Worm (Caenorhabditis elegans) whole organism, L1 larva: ENCODE data around the gene efl-2.

Source experiments
- F16B12.6 ChIP-seq: fragments of 150-350 bp; optimal IDR thresholded peaks from 2 replicates; lab custom pipeline; 2014; ENCODE audit warnings: missing biosample characterization, missing genetic modification characterization
- Y116A8C.19 ChIP-seq: sonication (generic microtip); optimal IDR thresholded peaks from 2 replicates; lab custom pipeline; 2016; ENCODE audit warnings: missing compliant biosample characterization, missing genetic modification characterization, borderline replicate concordance
- aly-2 ChIP-seq: fragments of 150-350 bp; optimal IDR thresholded peaks from 2 replicates; lab custom pipeline; 2014; ENCODE audit warnings: missing biosample characterization, missing genetic modification characterization
- blmp-1 ChIP-seq: fragments of 150-350 bp; optimal IDR thresholded peaks from 2 replicates; lab custom pipeline; 2014; ENCODE audit warnings: missing biosample characterization, missing genetic modification characterization
- ceh-90 ChIP-seq: sonication (generic microtip); optimal IDR thresholded peaks from 2 replicates; lab custom pipeline; 2016; ENCODE audit warnings: missing genetic modification characterization, missing compliant biosample characterization
- dpl-1 ChIP-seq, 3 experiments: fragments of 150-350 bp in 2 of 3; sonication (generic microtip) in 1 of 3; optimal IDR thresholded peaks; 2 replicates each; lab custom pipeline; 2014 to 2017; ENCODE audit warnings: missing biosample characterization in 3 of 3, missing genetic modification characterization in 3 of 3, missing genetic modification reagents in 3 of 3
- egl-27 ChIP-seq, 2 experiments: fragments of 150-350 bp in 1 of 2; sonication (generic microtip); optimal IDR thresholded peaks; 3 replicates each; lab custom pipeline; 2017 to 2018; ENCODE audit warnings: missing biosample characterization in 2 of 2, missing genetic modification characterization in 2 of 2, missing genetic modification reagents in 2 of 2
- ets-5 ChIP-seq: fragments of 200-800 bp; sonication (Bioruptor generic); IDR thresholded peaks from 2 replicates; pipeline ENCODE4 v1.3.6; 2022; ENCODE audit warnings: missing genetic modification characterization, missing compliant biosample characterization
- fkh-10 ChIP-seq: sonication (generic microtip); optimal IDR thresholded peaks from 2 replicates; lab custom pipeline; 2017; ENCODE audit warnings: missing biosample characterization, missing genetic modification reagents, missing genetic modification characterization
- fkh-8 ChIP-seq: sonication (generic microtip); optimal IDR thresholded peaks from 2 replicates; lab custom pipeline; 2016; ENCODE audit warnings: mild to moderate bottlenecking, missing genetic modification characterization, missing compliant biosample characterization
- fos-1 ChIP-seq: fragments of 150-350 bp; optimal IDR thresholded peaks from 2 replicates; lab custom pipeline; 2014; ENCODE audit warnings: missing biosample characterization, missing genetic modification characterization
- hlh-17 ChIP-seq: fragments of 200-800 bp; sonication (Bioruptor generic); optimal IDR thresholded peaks from 2 replicates; lab custom pipeline; 2018; ENCODE audit warnings: missing genetic modification characterization, mild to moderate bottlenecking, missing compliant biosample characterization, moderate library complexity, borderline replicate concordance
- hlh-4 ChIP-seq: sonication (generic microtip); optimal IDR thresholded peaks from 2 replicates; lab custom pipeline; 2016; ENCODE audit warnings: mild to moderate bottlenecking, missing genetic modification characterization, missing compliant biosample characterization
- hpl-2 ChIP-seq: fragments of 150-350 bp; optimal IDR thresholded peaks from 2 replicates; lab custom pipeline; 2014; ENCODE audit warnings: missing biosample characterization, missing genetic modification reagents, missing genetic modification characterization
- isw-1 ChIP-seq: fragments of 200-800 bp; sonication (Bioruptor generic); IDR thresholded peaks from 2 replicates; pipeline ENCODE4 v1.3.6; 2022; ENCODE audit warnings: missing genetic modification characterization, missing compliant biosample characterization
- lin-14 ChIP-seq: fragments of 200-800 bp; sonication (Bioruptor generic); optimal IDR thresholded peaks from 2 replicates; lab custom pipeline; 2018; ENCODE audit warnings: mild to moderate bottlenecking, missing genetic modification characterization, moderate library complexity, missing compliant biosample characterization
- lin-15B ChIP-seq: fragments of 150-350 bp; sonication (generic microtip); optimal IDR thresholded peaks from 3 replicates; lab custom pipeline; 2014; ENCODE audit warnings: missing biosample characterization, missing genetic modification characterization
- lsy-2 ChIP-seq, 2 experiments: fragments of 150-350 bp; optimal IDR thresholded peaks; 2 replicates each; lab custom pipeline; 2014; ENCODE audit warnings: missing biosample characterization in 2 of 2, missing genetic modification characterization in 2 of 2
- mab-9 ChIP-seq: fragments of 200-800 bp; sonication (Bioruptor generic); IDR thresholded peaks from 2 replicates; pipeline ENCODE4 v1.3.6; 2022; ENCODE audit warnings: missing genetic modification reagents, missing genetic modification characterization, missing compliant biosample characterization
- mdl-1 ChIP-seq, 2 experiments: fragments of 150-350 bp; optimal IDR thresholded peaks; 2 replicates each; lab custom pipeline; 2014 to 2017; ENCODE audit warnings: missing biosample characterization in 2 of 2, missing genetic modification characterization in 2 of 2, inconsistent platforms in 1 of 2
- mef-2 ChIP-seq: fragments of 150-350 bp; optimal IDR thresholded peaks from 2 replicates; lab custom pipeline; 2014; ENCODE audit warnings: missing biosample characterization, missing genetic modification characterization
- mep-1 ChIP-seq: fragments of 150-350 bp; optimal IDR thresholded peaks from 2 replicates; lab custom pipeline; 2014; ENCODE audit warnings: missing biosample characterization, missing genetic modification characterization
- nhr-11 ChIP-seq: fragments of 150-350 bp; optimal IDR thresholded peaks from 2 replicates; lab custom pipeline; 2014; ENCODE audit warnings: missing biosample characterization, missing genetic modification characterization
- nhr-19 ChIP-seq: fragments of 200-800 bp; sonication (Bioruptor generic); conservative IDR thresholded peaks from 2 replicates; pipeline ENCODE4 v1.3.6; 2022; ENCODE audit warnings: missing genetic modification characterization, missing compliant biosample characterization
- nhr-28 ChIP-seq: fragments of 150-350 bp; optimal IDR thresholded peaks from 2 replicates; lab custom pipeline; 2014; ENCODE audit warnings: missing biosample characterization, missing genetic modification characterization
- nhr-71 ChIP-seq: sonication (generic microtip); optimal IDR thresholded peaks from 2 replicates; lab custom pipeline; 2016; ENCODE audit warnings: mild to moderate bottlenecking, missing genetic modification characterization, moderate library complexity, missing compliant biosample characterization
- nhr-76 ChIP-seq: sonication (generic microtip); optimal IDR thresholded peaks from 2 replicates; lab custom pipeline; 2017; ENCODE audit warnings: missing biosample characterization, missing genetic modification characterization
- nhr-77 ChIP-seq: fragments of 150-350 bp; optimal IDR thresholded peaks from 2 replicates; lab custom pipeline; 2014; ENCODE audit warnings: missing biosample characterization, missing genetic modification characterization
- nhr-84 ChIP-seq: sonication (generic microtip); optimal IDR thresholded peaks from 2 replicates; lab custom pipeline; 2017; ENCODE audit warnings: missing biosample characterization, missing genetic modification characterization
- nhr-85 ChIP-seq: sonication (generic microtip); peaks from one replicate; lab custom pipeline; 2016; ENCODE audit warnings: missing genetic modification characterization, inconsistent platforms, missing compliant biosample characterization
- rnt-1 ChIP-seq: sonication (generic microtip); optimal IDR thresholded peaks from 2 replicates; lab custom pipeline; 2016; ENCODE audit warnings: mild to moderate bottlenecking, missing genetic modification characterization, moderate library complexity, missing compliant biosample characterization
- snpc-4 ChIP-seq: fragments of 150-350 bp; optimal IDR thresholded peaks from 2 replicates; lab custom pipeline; 2014; ENCODE audit warnings: missing biosample characterization, missing genetic modification characterization
- tbx-2 ChIP-seq: sonication (generic microtip); optimal IDR thresholded peaks from 2 replicates; lab custom pipeline; 2016; ENCODE audit warnings: missing genetic modification characterization, missing compliant biosample characterization
- unc-130 ChIP-seq: fragments of 150-350 bp; optimal IDR thresholded peaks from 2 replicates; lab custom pipeline; 2017; ENCODE audit warnings: missing biosample characterization, missing genetic modification characterization, inconsistent platforms
- unc-30 ChIP-seq: sonication (generic microtip); optimal IDR thresholded peaks from 2 replicates; lab custom pipeline; 2017; ENCODE audit warnings: missing biosample characterization, missing genetic modification characterization
- unc-98 ChIP-seq: fragments of 200-800 bp; sonication (Bioruptor generic); IDR thresholded peaks from 2 replicates; pipeline ENCODE4 v1.3.6; 2022; ENCODE audit warnings: missing genetic modification characterization, missing compliant biosample characterization
- xbp-1 ChIP-seq: sonication (generic microtip); optimal IDR thresholded peaks from 2 replicates; lab custom pipeline; 2016; ENCODE audit warnings: missing genetic modification characterization, missing compliant biosample characterization
- zip-4 ChIP-seq: fragments of 200-800 bp; sonication (Bioruptor generic); optimal IDR thresholded peaks from 2 replicates; lab custom pipeline; 2018; ENCODE audit warnings: mild to moderate bottlenecking, missing genetic modification characterization, moderate library complexity, missing compliant biosample characterization
- ztf-11 ChIP-seq, 2 experiments: sonication (generic microtip); optimal IDR thresholded peaks; 2 replicates each; lab custom pipeline; 2016 to 2017; ENCODE audit warnings: missing genetic modification characterization in 2 of 2, missing biosample characterization in 1 of 2, missing compliant biosample characterization in 1 of 2
- ztf-4 ChIP-seq: fragments of 150-350 bp; optimal IDR thresholded peaks from 2 replicates; lab custom pipeline; 2014; ENCODE audit warnings: missing biosample characterization, missing genetic modification characterization

Gene efl-2

DNA sequence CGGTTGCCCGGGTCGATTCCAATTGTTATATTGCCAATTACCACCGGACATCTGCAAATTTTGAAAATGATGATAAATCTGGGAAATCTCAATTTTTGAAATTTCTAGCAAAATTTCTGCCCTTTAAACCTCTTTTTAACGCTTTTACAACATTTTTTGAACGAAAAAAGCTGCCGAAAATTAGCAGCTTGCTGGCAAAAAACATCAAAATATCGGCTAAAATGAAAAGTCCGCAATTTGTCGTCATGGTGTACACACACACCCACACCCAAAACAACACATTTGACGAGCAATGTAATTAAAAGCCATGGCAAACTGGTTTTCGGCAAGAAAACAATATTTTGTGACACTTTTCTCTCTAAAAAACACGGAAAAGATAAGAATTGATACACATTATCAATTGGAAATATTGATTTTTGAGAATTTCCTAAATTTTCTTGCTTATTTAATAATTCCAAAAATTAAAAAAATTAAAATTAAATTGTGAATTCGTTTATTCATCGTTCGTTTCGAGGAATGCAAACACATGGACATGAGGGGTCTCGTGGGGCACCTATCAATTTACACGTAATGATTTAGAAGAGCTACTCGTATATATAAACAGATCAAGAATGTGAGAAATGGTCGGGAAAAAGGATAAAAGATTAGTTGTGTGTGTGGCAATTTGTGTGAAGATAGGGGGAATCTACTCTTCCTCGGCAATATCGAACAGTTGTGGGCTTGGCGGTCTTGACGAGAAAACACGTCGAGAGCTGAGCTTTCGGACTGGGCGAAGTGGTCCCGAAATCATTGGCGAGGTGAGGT lies 54.9 kb downstream of the efl-2 start, which contains the start of gene pqn-27 (continued):
- TF ChIP-seq zip-4 (GFP tag; lab: Kevin White, UChicago) (no peak), nhr-77 (no peak), hlh-4 (tag; lab: Kevin White, UChicago) (no peak), dpl-1 (GFP tag; optimal IDR thresholded peaks at IDR 0.05; lab: Kevin White, UChicago) (peak; percentile 53 to 58 (median 56)), mdl-1 (tag; optimal IDR thresholded peaks at IDR 0.05; lab: Kevin White, UChicago) (no peak), unc-30 (tag; lab: Kevin White, UChicago) (no peak), ztf-4 (tag; lab: Kevin White, UChicago) (peak; percentile 93), nhr-76 (tag; lab: Kevin White, UChicago) (no peak), mep-1 (tag; lab: Kevin White, UChicago) (peak; percentile 80), rnt-1 (tag; lab: Kevin White, UChicago) (peak; percentile 29), nhr-71 (tag; lab: Kevin White, UChicago) (peak; percentile 81), nhr-28 (no peak), lin-14 (GFP tag; lab: Kevin White, UChicago) (peak; percentile 76), ceh-90 (no peak), ztf-11 (tag; optimal IDR thresholded peaks at IDR 0.05; lab: Kevin White, UChicago) (no peak), egl-27 (tag; optimal IDR thresholded peaks at IDR 0.05; lab: Kevin White, UChicago) (no peak), nhr-19 (peak; percentile 89), blmp-1 (tag; lab: Kevin White, UChicago) (peak; percentile 50), mef-2 (tag; lab: Kevin White, UChicago) (no peak), nhr-11 (tag; lab: Kevin White, UChicago) (no peak), nhr-85 (tag; lab: Kevin White, UChicago) (peak; percentile 89), hlh-17 (GFP tag; lab: Kevin White, UChicago) (no peak), Y116A8C.19 (tag; lab: Kevin White, UChicago) (no peak), tbx-2 (tag; lab: Kevin White, UChicago) (peak; percentile 79), fos-1 (tag; lab: Kevin White, UChicago) (peak; percentile 47), mab-9 (GFP tag; lab: Robert Waterston, UW) (no peak), unc-98 (GFP tag; lab: Robert Waterston, UW) (no peak), aly-2 (tag; lab: Kevin White, UChicago) (peak; percentile 10), hpl-2 (no peak), fkh-8 (tag; lab: Kevin White, UChicago) (no peak), nhr-84 (tag; lab: Kevin White, UChicago) (no peak), snpc-4 (tag; lab: Kevin White, UChicago) (peak; percentile 23), fkh-10 (GFP tag; lab: Kevin White, UChicago) (no peak), F16B12.6 (tag; lab: Kevin White, UChicago) (peak; percentile 94), unc-130 (tag; lab: Kevin White, UChicago) (peak; percentile 33), xbp-1 (tag; lab: Kevin White, UChicago) (peak; percentile 60), isw-1 (0 out of 2 replicates have a peak, but pooled peaks have one; percentile 4), lin-15B (peak; percentile 36), lsy-2 (tag; optimal IDR thresholded peaks at IDR 0.05; lab: Kevin White, UChicago) (peak; percentile 73 to 79), ets-5 (GFP tag; lab: Robert Waterston, UW) (no peak)
